Worm (Caenorhabditis elegans) whole organism, young adult: ENCODE results near the gene F40C5.1.
"Not testable (repeated sequence)": the region's sequence is repeated elsewhere in the genome, so short reads cannot be mapped to it uniquely, and the experiment has no call there.

Source experiments
- B0035.1 ChIP-seq: sonication (generic microtip); optimal IDR thresholded peaks from 2 replicates; lab custom pipeline; 2016; ENCODE audit warnings: missing genetic modification characterization, mild to moderate bottlenecking, missing compliant biosample characterization, missing genotype, missing genetic modification reagents
- B0336.3 ChIP-seq: fragments of 200-800 bp; sonication (Bioruptor generic); IDR thresholded peaks from 2 replicates; pipeline ENCODE4 v1.3.6; 2022; ENCODE audit warnings: missing genetic modification characterization, missing compliant biosample characterization
- D2030.7 ChIP-seq: fragments of 200-800 bp; sonication (Bioruptor generic); IDR thresholded peaks from 2 replicates; pipeline ENCODE4 v1.3.6; 2022; ENCODE audit warnings: missing genetic modification reagents, missing genetic modification characterization, missing compliant biosample characterization
- F33H1.4 ChIP-seq: fragments of 200-800 bp; sonication (Bioruptor generic); IDR thresholded peaks from 2 replicates; pipeline ENCODE4 v1.3.6; 2022; ENCODE audit warnings: missing genetic modification reagents, missing genetic modification characterization, missing compliant biosample characterization
- F39B2.1 ChIP-seq: fragments of 200-800 bp; sonication (Bioruptor generic); IDR thresholded peaks from 2 replicates; pipeline ENCODE4 v1.3.6; 2022; ENCODE audit warnings: missing genetic modification reagents, missing genetic modification characterization, missing compliant biosample characterization
- F57C9.4 ChIP-seq: sonication (generic microtip); optimal IDR thresholded peaks from 2 replicates; lab custom pipeline; 2017; ENCODE audit warnings: mild to moderate bottlenecking, missing genetic modification characterization, missing compliant biosample characterization
- K11D2.4 ChIP-seq: fragments of 200-800 bp; sonication (Bioruptor generic); IDR thresholded peaks from 2 replicates; pipeline ENCODE4 v1.3.6; 2022; ENCODE audit warnings: missing genetic modification reagents, missing genetic modification characterization, missing compliant biosample characterization
- Y53F4B.3 ChIP-seq: fragments of 200-800 bp; sonication (Bioruptor generic); IDR thresholded peaks from 2 replicates; pipeline ENCODE4 v1.3.6; 2022; ENCODE audit warnings: missing genetic modification reagents, missing genetic modification characterization, missing compliant biosample characterization
- Y53G8AR.9 ChIP-seq: fragments of 200-800 bp; sonication (Bioruptor generic); conservative IDR thresholded peaks from 2 replicates; pipeline ENCODE4 v1.3.6; 2022; ENCODE audit warnings: missing genetic modification reagents, missing genetic modification characterization, missing compliant biosample characterization
- Y95B8A.8 ChIP-seq: fragments of 200-800 bp; sonication (Bioruptor generic); IDR thresholded peaks from 2 replicates; pipeline ENCODE4 v1.3.6; 2022; ENCODE audit warnings: missing genetic modification reagents, missing genetic modification characterization, missing compliant biosample characterization
- akir-1 ChIP-seq: fragments of 200-800 bp; sonication (Bioruptor generic); optimal IDR thresholded peaks from 2 replicates; lab custom pipeline; 2018; ENCODE audit warnings: mild to moderate bottlenecking, missing genetic modification characterization, moderate library complexity, missing compliant biosample characterization
- attf-6 ChIP-seq: fragments of 200-800 bp; sonication (Bioruptor generic); IDR thresholded peaks from 2 replicates; pipeline ENCODE4 v1.3.6; 2022; ENCODE audit warnings: missing genetic modification reagents, missing genetic modification characterization, missing compliant biosample characterization
- bed-2 ChIP-seq: fragments of 200-800 bp; sonication (Bioruptor generic); IDR thresholded peaks from 2 replicates; pipeline ENCODE4 v1.3.6; 2022; ENCODE audit warnings: missing genetic modification reagents, missing genetic modification characterization, missing compliant biosample characterization
- die-1 ChIP-seq: sonication (generic microtip); optimal IDR thresholded peaks from 2 replicates; lab custom pipeline; 2016; ENCODE audit warnings: missing genotype, mild to moderate bottlenecking, missing genetic modification characterization, missing compliant biosample characterization
- dox-1 ChIP-seq: fragments of 200-800 bp; sonication (Bioruptor generic); IDR thresholded peaks from 2 replicates; pipeline ENCODE4 v1.3.6; 2022; ENCODE audit warnings: missing genetic modification reagents, missing genetic modification characterization, missing compliant biosample characterization
- efl-1 ChIP-seq: fragments of 150-350 bp; optimal IDR thresholded peaks from 2 replicates; lab custom pipeline; 2014; ENCODE audit warnings: missing biosample characterization, missing genetic modification reagents, missing genetic modification characterization
- egrh-3 ChIP-seq: fragments of 200-800 bp; sonication (Bioruptor generic); IDR thresholded peaks from 2 replicates; pipeline ENCODE4 v1.3.6; 2022; ENCODE audit warnings: missing genetic modification reagents, missing genetic modification characterization, missing compliant biosample characterization
- hmg-1.2 ChIP-seq: fragments of 200-800 bp; sonication (Bioruptor generic); IDR thresholded peaks from 2 replicates; pipeline ENCODE4 v1.3.6; 2022; ENCODE audit warnings: missing genetic modification reagents, missing genetic modification characterization, missing compliant biosample characterization
- let-607 ChIP-seq, 2 experiments: fragments of 200-800 bp in 1 of 2; sonication (Bioruptor generic) in 1 of 2; sonication (generic microtip) in 1 of 2; optimal IDR thresholded peaks; 2 replicates each; lab custom pipeline; 2016 to 2018; ENCODE audit warnings: mild to moderate bottlenecking in 2 of 2, missing compliant biosample characterization in 2 of 2, missing genetic modification characterization in 2 of 2, moderate library complexity in 2 of 2, missing genotype in 1 of 2
- lsy-27 ChIP-seq: sonication (generic microtip); optimal IDR thresholded peaks from 2 replicates; lab custom pipeline; 2017; ENCODE audit warnings: missing genetic modification characterization, mild to moderate bottlenecking, missing compliant biosample characterization, antibody characterized with exemption, missing genotype, borderline replicate concordance; ENCODE audit not compliant: insufficient read depth
- nfya-2 ChIP-seq: fragments of 200-800 bp; sonication (Bioruptor generic); IDR thresholded peaks from 2 replicates; pipeline ENCODE4 v1.3.6; 2022; ENCODE audit warnings: missing genetic modification reagents, missing genetic modification characterization, missing compliant biosample characterization
- nhr-179 ChIP-seq: sonication (generic microtip); optimal IDR thresholded peaks from 2 replicates; lab custom pipeline; 2016; ENCODE audit warnings: mild to moderate bottlenecking, missing genetic modification characterization, missing compliant biosample characterization
- nhr-80 ChIP-seq: sonication (generic microtip); optimal IDR thresholded peaks from 2 replicates; lab custom pipeline; 2016; ENCODE audit warnings: missing genetic modification characterization, missing compliant biosample characterization
- repo-1 ChIP-seq: sonication (generic microtip); optimal IDR thresholded peaks from 2 replicates; lab custom pipeline; 2017; ENCODE audit warnings: mild to moderate bottlenecking, missing genetic modification characterization, missing compliant biosample characterization
- snpc-1.3 ChIP-seq: sonication (generic microtip); optimal IDR thresholded peaks from 2 replicates; lab custom pipeline; 2017; ENCODE audit warnings: missing genetic modification characterization, mild to moderate bottlenecking, missing compliant biosample characterization, antibody characterized with exemption, moderate library complexity, missing genotype, missing genetic modification reagents; ENCODE audit not compliant: insufficient read depth
- sptf-2 ChIP-seq: fragments of 200-800 bp; sonication (Bioruptor generic); optimal IDR thresholded peaks from 2 replicates; lab custom pipeline; 2018; ENCODE audit warnings: mild to moderate bottlenecking, missing genetic modification characterization, missing compliant biosample characterization
- tbx-9 ChIP-seq: sonication (generic microtip); optimal IDR thresholded peaks from 2 replicates; lab custom pipeline; 2016; ENCODE audit warnings: borderline replicate concordance, missing genetic modification characterization, inconsistent platforms, missing compliant biosample characterization
- zfh-2 ChIP-seq: fragments of 200-800 bp; sonication (Bioruptor generic); conservative IDR thresholded peaks from 2 replicates; pipeline ENCODE4 v1.3.6; 2022; ENCODE audit warnings: missing genetic modification reagents, missing genetic modification characterization, missing compliant biosample characterization
- ztf-25 ChIP-seq: fragments of 200-800 bp; sonication (Bioruptor generic); IDR thresholded peaks from 2 replicates; pipeline ENCODE4 v1.3.6; 2022; ENCODE audit warnings: missing genetic modification reagents, missing genetic modification characterization, missing compliant biosample characterization

The F40C5.1 gene

DNA sequence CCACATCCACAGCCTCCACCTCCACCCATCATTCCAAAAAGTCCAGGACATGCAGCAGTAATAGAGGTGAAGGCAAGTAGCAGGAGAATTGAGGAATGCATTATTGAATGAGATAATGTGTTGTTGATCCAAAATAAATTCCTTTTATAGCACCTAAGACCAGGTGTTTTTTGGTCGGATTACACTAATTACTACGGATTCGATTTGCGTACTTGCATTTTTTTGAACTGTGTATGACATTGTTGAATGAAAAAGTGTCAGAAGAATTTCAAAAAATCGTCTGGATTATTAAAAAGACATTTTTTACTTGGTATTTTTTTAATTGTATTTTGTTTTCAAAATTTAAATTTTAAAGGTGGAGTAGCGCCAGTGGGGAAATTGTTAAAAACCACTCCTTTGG is 20.7 kb upstream of the F40C5.1 start, which contains the start of gene grl-28:
Gene grl-28, minus strand, starts transcription at position 101 of the 400 bp plus-strand sequence.
- TF ChIP-seq sptf-2, result no peak
- no peak for TF ChIP-seq D2030.7 (GFP tag; lab: Robert Waterston, UW)
- no peak for TF ChIP-seq tbx-9 (tag; lab: Kevin White, UChicago)
- no peak for TF ChIP-seq snpc-1.3 (tag; lab: Kevin White, UChicago)
- no peak for TF ChIP-seq Y95B8A.8 (GFP tag; lab: Robert Waterston, UW)
- no peak for TF ChIP-seq ztf-25 (GFP tag; lab: Robert Waterston, UW)
- TF ChIP-seq attf-6, result no peak
- no peak for TF ChIP-seq hmg-1.2 (GFP tag; lab: Robert Waterston, UW)
- TF ChIP-seq bed-2 (GFP tag; lab: Robert Waterston, UW), result no peak
- TF ChIP-seq akir-1 (GFP tag; lab: Kevin White, UChicago), result no peak

DNA sequence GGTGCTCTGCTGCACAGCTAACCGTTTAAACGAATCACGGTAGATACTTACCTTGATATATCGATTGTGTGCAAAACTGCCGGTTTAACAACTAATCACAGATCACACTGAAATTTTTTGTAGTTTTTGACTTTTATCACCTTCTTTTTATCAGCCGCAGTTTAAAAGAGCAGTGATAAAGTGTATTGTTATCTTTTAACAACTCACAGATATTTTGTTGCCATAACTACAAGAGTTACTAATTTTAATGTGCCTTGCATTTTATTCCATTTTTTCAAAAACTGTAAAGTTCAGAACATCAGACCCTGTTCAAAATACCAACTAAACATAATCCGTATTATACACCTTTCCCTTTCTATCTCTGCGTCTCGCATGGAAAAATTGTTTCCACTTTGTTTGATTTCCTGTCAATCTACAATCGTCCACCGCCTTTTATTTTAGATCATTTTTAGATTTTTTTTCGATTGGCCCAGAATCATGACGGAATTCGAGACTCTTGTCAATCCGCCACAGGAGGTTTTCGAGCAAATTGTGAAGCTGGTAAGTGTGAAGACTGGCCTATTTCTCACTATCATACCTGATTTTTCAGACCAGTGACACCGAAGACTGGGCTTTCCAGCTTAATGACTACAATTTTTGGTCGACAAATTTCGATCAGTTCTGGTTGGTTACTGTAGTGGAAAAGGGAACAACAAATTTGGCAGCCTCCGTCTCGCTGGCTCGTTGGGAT is 19.6 kb upstream of the F40C5.1 start, which contains the start of gene T24A6.20:
Gene T24A6.20, plus strand, starts transcription at position 395 of the 730 bp plus-strand sequence.
- TF ChIP-seq nhr-80 (tag; lab: Kevin White, UChicago) (peak; percentile 56), nhr-179 (tag; lab: Kevin White, UChicago) (no peak), lsy-27 (tag; lab: Kevin White, UChicago) (no peak), die-1 (tag; lab: Kevin White, UChicago) (no peak)

DNA sequence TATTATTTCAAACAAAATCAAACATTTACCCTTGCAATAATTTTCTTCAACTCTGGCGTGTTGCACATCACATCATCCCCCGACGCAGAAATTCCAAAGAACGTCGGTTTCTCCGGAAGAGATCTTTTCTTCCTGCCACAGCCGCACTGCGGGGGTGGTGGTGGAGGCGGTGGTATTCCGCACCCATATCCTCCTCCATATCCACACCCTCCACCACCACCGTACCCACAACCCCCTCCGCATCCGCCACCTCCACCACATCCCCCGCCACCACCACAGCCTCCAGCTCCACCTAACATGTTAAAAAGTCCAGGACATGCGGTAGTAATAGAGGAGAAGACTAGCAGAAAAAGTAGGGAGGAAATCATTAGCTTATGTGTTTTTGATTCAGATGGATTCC is 17.6 kb upstream of the F40C5.1 start, which contains the start of gene grl-29:
Gene grl-29, minus strand, starts transcription at position 368 of the 400 bp plus-strand sequence.
- TF ChIP-seq dox-1 (GFP tag; lab: Robert Waterston, UW) (no peak), zfh-2 (peak; percentile 85), egrh-3 (peak; percentile 74; the same call in 1 of the 2 replicates)

ce11 chrV:3555986-3556385 is 16.5 kb upstream of the F40C5.1 start, which contains the start of gene grl-30:
TSS of gene grl-30 (plus strand) at chrV:3556286.
- TF ChIP-seq repo-1 (no peak), efl-1 (GFP tag; lab: Kevin White, UChicago) (no peak), F33H1.4 (GFP tag; lab: Robert Waterston, UW) (no peak), nfya-2 (GFP tag; lab: Robert Waterston, UW) (no peak), attf-6 (no peak), B0336.3 (GFP tag; lab: Robert Waterston, UW) (no peak), Y53F4B.3 (no peak), nhr-179 (tag; lab: Kevin White, UChicago) (no peak), F57C9.4 (no peak)

- TF ChIP-seq Y53G8AR.9 (GFP tag; lab: Robert Waterston, UW) (no peak), let-607 (tag; optimal IDR thresholded peaks at IDR 0.05; lab: Kevin White, UChicago) (no peak), K11D2.4 (GFP tag; lab: Robert Waterston, UW) (no peak), zfh-2 (peak; percentile 59), F39B2.1 (GFP tag; lab: Robert Waterston, UW) (no peak)
These were observed 15.1 kb upstream of the F40C5.1 start, which contains the start of gene grl-31 for ce11 chrV:3557422-3557821. TSS of gene grl-31 (minus strand) at chrV:3557778.

DNA sequence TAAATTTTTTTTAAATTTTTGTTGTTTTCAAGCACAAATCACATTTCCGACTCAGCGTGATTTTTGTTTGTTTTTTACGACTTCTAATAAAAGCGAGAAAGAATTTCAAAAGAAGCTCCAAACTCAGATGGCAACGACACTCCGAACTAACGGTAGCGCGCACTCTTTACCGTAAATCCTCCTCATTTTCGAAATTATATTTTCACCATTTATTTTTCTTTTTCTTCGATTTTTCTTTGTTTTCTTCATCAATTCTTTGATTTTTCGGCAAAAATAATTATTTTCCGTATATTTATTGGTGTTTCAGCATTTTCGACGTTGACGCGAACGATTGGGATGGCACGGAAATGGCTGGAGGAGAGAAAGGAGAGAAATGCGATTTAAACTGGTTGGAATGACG is 13.8 kb upstream of the F40C5.1 start, which contains the start of gene T24A6.1:
Gene T24A6.1, plus strand, starts transcription at position 301 of the 400 bp plus-strand sequence.
- TF ChIP-seq zfh-2; B0035.1; akir-1 (GFP tag; lab: Kevin White, UChicago): not testable (repeated sequence)
